Worm (Caenorhabditis elegans): ENCODE data around the gene nlp-50.

- TF ChIP-seq alr-1 (tag; optimal IDR thresholded peaks at IDR 0.05) (no peak), fos-1 (tag; optimal IDR thresholded peaks at IDR 0.05) (no peak), unc-62 (GFP tag; optimal IDR thresholded peaks at IDR 0.05) (no peak), aly-2 (tag; optimal IDR thresholded peaks at IDR 0.05) (no peak), ztf-11 (tag; optimal IDR thresholded peaks at IDR 0.05) (no peak), ceh-16 (tag; optimal IDR thresholded peaks at IDR 0.05) (no peak), ceh-82 (tag; optimal IDR thresholded peaks at IDR 0.05) (no peak)
Measured at ce11 chrII:6803024-6803423, 38.2 kb downstream of the nlp-50 start, which contains the start of gene tab-1.

Measured in whole organism, L2 larva.